Worm (Caenorhabditis elegans): ENCODE data around the gene F40D4.13.

ce11 chrV:17108310-17108709, 48.7 kb downstream of the F40D4.13 start, which contains the start of gene ZK218.11:
- TF ChIP-seq T22C8.4 (GFP tag; IDR thresholded peaks at IDR 0.05) = no peak
- no peak for TF ChIP-seq ztf-23 (GFP tag; IDR thresholded peaks at IDR 0.05)
- TF ChIP-seq ztf-29 (GFP tag; IDR thresholded peaks at IDR 0.05) = no peak
- TF ChIP-seq med-1 (GFP tag; optimal IDR thresholded peaks at IDR 0.05; ENCODE audit: insufficient read depth) = no peak
- no peak for TF ChIP-seq klf-2 (GFP tag; conservative IDR thresholded peaks at IDR 0.05)
- TF ChIP-seq cog-1 (tag; optimal IDR thresholded peaks at IDR 0.05) = no peak
- no peak for TF ChIP-seq flt-1 (GFP tag; IDR thresholded peaks at IDR 0.05)
- no peak for TF ChIP-seq ref-1 (GFP tag; conservative IDR thresholded peaks at IDR 0.05)

Measured in whole organism, midembryonic.